Worm (Caenorhabditis elegans) whole organism, L1 larva: Measurements from ENCODE around the gene ZK1307.7.
A peak's percentile ranks its signal among the peaks of the same experiment; 100 is the strongest.

ENCODE experiments used
- C16A3.4 ChIP-seq: fragments of 150-350 bp; optimal IDR thresholded peaks from 2 replicates; lab custom pipeline; 2014; ENCODE audit warnings: missing biosample characterization, missing genetic modification characterization
- C34B4.2 ChIP-seq: sonication (generic microtip); optimal IDR thresholded peaks from 2 replicates; lab custom pipeline; 2017; ENCODE audit warnings: mild to moderate bottlenecking, missing genetic modification characterization, missing compliant biosample characterization
- F16B12.6 ChIP-seq: fragments of 150-350 bp; optimal IDR thresholded peaks from 2 replicates; lab custom pipeline; 2014; ENCODE audit warnings: missing biosample characterization, missing genetic modification characterization
- alr-1 ChIP-seq: fragments of 200-800 bp; sonication (Bioruptor generic); optimal IDR thresholded peaks from 2 replicates; lab custom pipeline; 2018; ENCODE audit warnings: borderline replicate concordance, mild to moderate bottlenecking, missing genetic modification characterization, missing compliant biosample characterization
- aly-2 ChIP-seq: fragments of 150-350 bp; optimal IDR thresholded peaks from 2 replicates; lab custom pipeline; 2014; ENCODE audit warnings: missing biosample characterization, missing genetic modification characterization
- ceh-63 ChIP-seq: fragments of 200-800 bp; sonication (Bioruptor generic); optimal IDR thresholded peaks from 2 replicates; lab custom pipeline; 2018; ENCODE audit warnings: mild to moderate bottlenecking, missing genetic modification characterization, missing compliant biosample characterization
- ceh-82 ChIP-seq, 3 experiments: fragments of 150-350 bp in 1 of 3; sonication (generic microtip) in 2 of 3; optimal IDR thresholded peaks; 2 replicates each; lab custom pipeline; 2014 to 2017; ENCODE audit warnings: missing biosample characterization in 3 of 3, missing genetic modification characterization in 3 of 3
- ces-1 ChIP-seq: fragments of 150-350 bp; optimal IDR thresholded peaks from 2 replicates; lab custom pipeline; 2014; ENCODE audit warnings: missing biosample characterization, missing genetic modification reagents, missing genetic modification characterization
- dpl-1 ChIP-seq, 3 experiments: fragments of 150-350 bp in 2 of 3; sonication (generic microtip) in 1 of 3; optimal IDR thresholded peaks; 2 replicates each; lab custom pipeline; 2014 to 2017; ENCODE audit warnings: missing biosample characterization in 3 of 3, missing genetic modification characterization in 3 of 3, missing genetic modification reagents in 3 of 3
- dsc-1 ChIP-seq: sonication (generic microtip); optimal IDR thresholded peaks from 2 replicates; lab custom pipeline; 2016; ENCODE audit warnings: mild to moderate bottlenecking, missing genetic modification characterization, missing compliant biosample characterization
- efl-1 ChIP-seq, 4 experiments: fragments of 150-350 bp; optimal IDR thresholded peaks in 3 of 4; peaks in 1 of 4; 1 replicate in 1 of 4; 2 replicates in 3 of 4; lab custom pipeline; 2014; ENCODE audit warnings: missing biosample characterization in 2 of 4, missing genetic modification characterization in 2 of 4, missing genetic modification reagents in 2 of 4
- egl-27 ChIP-seq, 2 experiments: fragments of 150-350 bp in 1 of 2; sonication (generic microtip); optimal IDR thresholded peaks; 3 replicates each; lab custom pipeline; 2017 to 2018; ENCODE audit warnings: missing biosample characterization in 2 of 2, missing genetic modification characterization in 2 of 2, missing genetic modification reagents in 2 of 2
- elt-3 ChIP-seq, 6 experiments: fragments of 150-350 bp in 1 of 6; sonication (generic microtip); optimal IDR thresholded peaks; 2 replicates each; lab custom pipeline; 2017 to 2018; ENCODE audit warnings: missing biosample characterization in 6 of 6, missing genetic modification characterization in 6 of 6, inconsistent platforms in 1 of 6
- ets-5 ChIP-seq: fragments of 200-800 bp; sonication (Bioruptor generic); IDR thresholded peaks from 2 replicates; pipeline ENCODE4 v1.3.6; 2022; ENCODE audit warnings: missing genetic modification characterization, missing compliant biosample characterization
- fkh-4 ChIP-seq: sonication (generic microtip); optimal IDR thresholded peaks from 2 replicates; lab custom pipeline; 2016; ENCODE audit warnings: missing compliant biosample characterization, missing genetic modification characterization, borderline replicate concordance
- grh-1 ChIP-seq: fragments of 200-800 bp; sonication (Bioruptor generic); IDR thresholded peaks from 2 replicates; pipeline ENCODE4 v1.3.6; 2022; ENCODE audit warnings: missing genetic modification reagents, missing genetic modification characterization, missing compliant biosample characterization
- hlh-17 ChIP-seq: fragments of 200-800 bp; sonication (Bioruptor generic); optimal IDR thresholded peaks from 2 replicates; lab custom pipeline; 2018; ENCODE audit warnings: missing genetic modification characterization, mild to moderate bottlenecking, missing compliant biosample characterization, moderate library complexity, borderline replicate concordance
- irx-1 ChIP-seq: sonication (generic microtip); optimal IDR thresholded peaks from 2 replicates; lab custom pipeline; 2016; ENCODE audit warnings: missing genetic modification characterization, missing compliant biosample characterization
- isw-1 ChIP-seq: fragments of 200-800 bp; sonication (Bioruptor generic); IDR thresholded peaks from 2 replicates; pipeline ENCODE4 v1.3.6; 2022; ENCODE audit warnings: missing genetic modification characterization, missing compliant biosample characterization
- jun-1 ChIP-seq: fragments of 150-350 bp; optimal IDR thresholded peaks from 2 replicates; lab custom pipeline; 2014; ENCODE audit warnings: missing biosample characterization, missing genetic modification reagents, missing genetic modification characterization
- lin-13 ChIP-seq: fragments of 150-350 bp; optimal IDR thresholded peaks from 2 replicates; lab custom pipeline; 2014; ENCODE audit warnings: missing biosample characterization, missing genetic modification reagents, missing genetic modification characterization
- lin-15B ChIP-seq: fragments of 150-350 bp; sonication (generic microtip); optimal IDR thresholded peaks from 3 replicates; lab custom pipeline; 2014; ENCODE audit warnings: missing biosample characterization, missing genetic modification characterization
- lin-39 ChIP-seq: fragments of 150-350 bp; optimal IDR thresholded peaks from 2 replicates; lab custom pipeline; 2014; ENCODE audit warnings: missing biosample characterization, missing genetic modification reagents, missing genetic modification characterization
- lir-3 ChIP-seq: sonication (generic microtip); optimal IDR thresholded peaks from 2 replicates; lab custom pipeline; 2016; ENCODE audit warnings: mild to moderate bottlenecking, missing genetic modification characterization, moderate library complexity, missing compliant biosample characterization; ENCODE audit not compliant: poor library complexity
- lsy-2 ChIP-seq, 2 experiments: fragments of 150-350 bp; optimal IDR thresholded peaks; 2 replicates each; lab custom pipeline; 2014; ENCODE audit warnings: missing biosample characterization in 2 of 2, missing genetic modification characterization in 2 of 2
- mef-2 ChIP-seq: fragments of 150-350 bp; optimal IDR thresholded peaks from 2 replicates; lab custom pipeline; 2014; ENCODE audit warnings: missing biosample characterization, missing genetic modification characterization
- mep-1 ChIP-seq: fragments of 150-350 bp; optimal IDR thresholded peaks from 2 replicates; lab custom pipeline; 2014; ENCODE audit warnings: missing biosample characterization, missing genetic modification characterization
- nhr-12 ChIP-seq: sonication (generic microtip); optimal IDR thresholded peaks from 2 replicates; lab custom pipeline; 2017; ENCODE audit warnings: missing biosample characterization, missing genetic modification characterization
- nhr-19 ChIP-seq: fragments of 200-800 bp; sonication (Bioruptor generic); conservative IDR thresholded peaks from 2 replicates; pipeline ENCODE4 v1.3.6; 2022; ENCODE audit warnings: missing genetic modification characterization, missing compliant biosample characterization
- nhr-20 ChIP-seq: sonication (generic microtip); optimal IDR thresholded peaks from 2 replicates; lab custom pipeline; 2016; ENCODE audit warnings: mild to moderate bottlenecking, missing genetic modification characterization, missing compliant biosample characterization
- nhr-47 ChIP-seq: sonication (generic microtip); optimal IDR thresholded peaks from 2 replicates; lab custom pipeline; 2016; ENCODE audit warnings: mild to moderate bottlenecking, missing genetic modification characterization, moderate library complexity, missing compliant biosample characterization
- nhr-71 ChIP-seq: sonication (generic microtip); optimal IDR thresholded peaks from 2 replicates; lab custom pipeline; 2016; ENCODE audit warnings: mild to moderate bottlenecking, missing genetic modification characterization, moderate library complexity, missing compliant biosample characterization
- nhr-76 ChIP-seq: sonication (generic microtip); optimal IDR thresholded peaks from 2 replicates; lab custom pipeline; 2017; ENCODE audit warnings: missing biosample characterization, missing genetic modification characterization
- nhr-77 ChIP-seq: fragments of 150-350 bp; optimal IDR thresholded peaks from 2 replicates; lab custom pipeline; 2014; ENCODE audit warnings: missing biosample characterization, missing genetic modification characterization
- nhr-90 ChIP-seq: sonication (generic microtip); optimal IDR thresholded peaks from 2 replicates; lab custom pipeline; 2016; ENCODE audit warnings: mild to moderate bottlenecking, missing genetic modification characterization, missing compliant biosample characterization; ENCODE audit not compliant: poor library complexity
- pax-3 ChIP-seq: fragments of 200-800 bp; sonication (Bioruptor generic); optimal IDR thresholded peaks from 2 replicates; lab custom pipeline; 2018; ENCODE audit warnings: mild to moderate bottlenecking, missing genetic modification characterization, moderate library complexity, missing compliant biosample characterization
- rnt-1 ChIP-seq: sonication (generic microtip); optimal IDR thresholded peaks from 2 replicates; lab custom pipeline; 2016; ENCODE audit warnings: mild to moderate bottlenecking, missing genetic modification characterization, moderate library complexity, missing compliant biosample characterization
- skn-1 ChIP-seq: fragments of 150-350 bp; optimal IDR thresholded peaks from 2 replicates; lab custom pipeline; 2014; ENCODE audit warnings: missing biosample characterization, missing genetic modification characterization
- snpc-4 ChIP-seq: fragments of 150-350 bp; optimal IDR thresholded peaks from 2 replicates; lab custom pipeline; 2014; ENCODE audit warnings: missing biosample characterization, missing genetic modification characterization
- snu-23 ChIP-seq: sonication (generic microtip); optimal IDR thresholded peaks from 2 replicates; lab custom pipeline; 2016; ENCODE audit warnings: missing genetic modification characterization, missing compliant biosample characterization
- sptf-1 ChIP-seq: fragments of 150-350 bp; optimal IDR thresholded peaks from 2 replicates; lab custom pipeline; 2014; ENCODE audit warnings: missing biosample characterization, missing genetic modification characterization
- sup-37 ChIP-seq: fragments of 200-800 bp; sonication (Bioruptor generic); optimal IDR thresholded peaks from 2 replicates; lab custom pipeline; 2018; ENCODE audit warnings: mild to moderate bottlenecking, missing genetic modification characterization, missing compliant biosample characterization
- tlp-1 ChIP-seq: fragments of 150-350 bp; optimal IDR thresholded peaks from 2 replicates; lab custom pipeline; 2014; ENCODE audit warnings: missing biosample characterization, missing genetic modification characterization
- unc-30 ChIP-seq: sonication (generic microtip); optimal IDR thresholded peaks from 2 replicates; lab custom pipeline; 2017; ENCODE audit warnings: missing biosample characterization, missing genetic modification characterization
- vab-15 ChIP-seq: sonication (generic microtip); optimal IDR thresholded peaks from 2 replicates; lab custom pipeline; 2017; ENCODE audit warnings: missing genotype, mild to moderate bottlenecking, missing genetic modification characterization, missing compliant biosample characterization
- xbp-1 ChIP-seq: sonication (generic microtip); optimal IDR thresholded peaks from 2 replicates; lab custom pipeline; 2016; ENCODE audit warnings: missing genetic modification characterization, missing compliant biosample characterization
- zag-1 ChIP-seq: fragments of 150-350 bp; optimal IDR thresholded peaks from 2 replicates; lab custom pipeline; 2014; ENCODE audit warnings: missing biosample characterization, missing genetic modification characterization
- ztf-11 ChIP-seq, 2 experiments: sonication (generic microtip); optimal IDR thresholded peaks; 2 replicates each; lab custom pipeline; 2016 to 2017; ENCODE audit warnings: missing genetic modification characterization in 2 of 2, missing biosample characterization in 1 of 2, missing compliant biosample characterization in 1 of 2

The ZK1307.7 gene

ce11 chrII:9600022-9600722 is 36.2 kb upstream of the ZK1307.7 start (continued):
- TF ChIP-seq lir-3 (tag; lab: Kevin White, UChicago) (no peak), lin-39 (tag; lab: Kevin White, UChicago) (peak; percentile 36), nhr-71 (tag; lab: Kevin White, UChicago) (peak; percentile 46), nhr-12 (tag; lab: Kevin White, UChicago) (no peak)

- TF ChIP-seq nhr-12 (tag; lab: Kevin White, UChicago) (no peak), snu-23 (GFP tag; lab: Kevin White, UChicago) (peak; percentile 88), pax-3 (tag; lab: Kevin White, UChicago) (no peak), nhr-90 (tag; lab: Kevin White, UChicago) (peak; percentile 87), mef-2 (tag; lab: Kevin White, UChicago) (peak; percentile 27), alr-1 (tag; lab: Kevin White, UChicago) (no peak), C34B4.2 (tag; lab: Kevin White, UChicago) (no peak), xbp-1 (peak; percentile 61), aly-2 (tag; lab: Kevin White, UChicago) (no peak), ets-5 (GFP tag; lab: Robert Waterston, UW) (no peak), sup-37 (GFP tag; lab: Kevin White, UChicago) (peak; percentile 37), egl-27 (tag; optimal IDR thresholded peaks at IDR 0.05; lab: Kevin White, UChicago) (no peak), mep-1 (tag; lab: Kevin White, UChicago) (peak; percentile 83), unc-30 (no peak), lin-13 (GFP tag; lab: Kevin White, UChicago) (peak; percentile 65), dsc-1 (no peak), nhr-77 (no peak), jun-1 (tag; lab: Kevin White, UChicago) (peak; percentile 27), ces-1 (GFP tag; lab: Kevin White, UChicago) (no peak), C16A3.4 (tag; lab: Kevin White, UChicago) (peak; percentile 61), nhr-47 (tag; lab: Kevin White, UChicago) (peak; percentile 74), grh-1 (GFP tag; lab: Robert Waterston, UW) (peak; percentile 55), dpl-1 (GFP tag; optimal IDR thresholded peaks at IDR 0.05; lab: Kevin White, UChicago) (peak; percentile 24 to 54 (median 39)), ztf-11 (tag; optimal IDR thresholded peaks at IDR 0.05; lab: Kevin White, UChicago) (no peak), nhr-20 (tag; lab: Kevin White, UChicago) (peak; percentile 96), ceh-82 (tag; optimal IDR thresholded peaks at IDR 0.05; lab: Kevin White, UChicago) (no peak), efl-1 (optimal IDR thresholded peaks at IDR 0.05; lab: Kevin White, UChicago) (peak; percentile 25 to 52), efl-1 (GFP tag; optimal IDR thresholded peaks at IDR 0.05 in 1 of 2; lab: Kevin White, UChicago) (no peak), snpc-4 (no peak), vab-15 (no peak), tlp-1 (no peak), nhr-71 (tag; lab: Kevin White, UChicago) (peak; percentile 93), lin-15B (tag; lab: Kevin White, UChicago) (no peak), ceh-63 (GFP tag; lab: Kevin White, UChicago) (no peak), sptf-1 (tag; lab: Kevin White, UChicago) (no peak), skn-1 (tag; lab: Kevin White, UChicago) (no peak), isw-1 (GFP tag; lab: Robert Waterston, UW) (no peak), hlh-17 (no peak), irx-1 (tag; lab: Kevin White, UChicago) (peak; percentile 66), lsy-2 (tag; optimal IDR thresholded peaks at IDR 0.05; lab: Kevin White, UChicago) (peak; percentile 68 to 74), F16B12.6 (tag; lab: Kevin White, UChicago) (no peak), elt-3 (tag; optimal IDR thresholded peaks at IDR 0.05; lab: Kevin White, UChicago) (peak in 3 of 6 experiments; percentile 38 to 96 (median 89)), nhr-76 (tag; lab: Kevin White, UChicago) (no peak), rnt-1 (tag; lab: Kevin White, UChicago) (peak; percentile 67), zag-1 (tag; lab: Kevin White, UChicago) (no peak), nhr-19 (GFP tag; lab: Robert Waterston, UW) (peak; percentile 94), fkh-4 (tag; lab: Kevin White, UChicago) (no peak)
These were observed 35.3 kb upstream of the ZK1307.7 start for ce11 chrII:9601069-9601468.
